Fruit fly (Drosophila melanogaster): ENCODE results near the gene Tsp97E.

- TF ChIP-seq Dll (optimal IDR thresholded peaks at IDR 0.05) = no peak
- no peak for TF ChIP-seq psq (optimal IDR thresholded peaks at IDR 0.05)
Measured at dm6 chr3R:26954020-26954672, 10.5 kb downstream of the Tsp97E start.
